Fruit fly (Drosophila melanogaster) whole organism, embryonic: ENCODE data around the gene Trim9.
A peak's percentile ranks its signal among the peaks of the same experiment; 100 is the strongest.

Experiments
- Bdp1 ChIP-seq: fragments of 200-800 bp; sonication (Bioruptor generic); optimal IDR thresholded peaks from 3 replicates; lab custom pipeline; 2016; ENCODE audit warnings: missing biosample characterization, missing genetic modification characterization
- CG10267 ChIP-seq: fragments of 200-800 bp; sonication (Bioruptor generic); optimal IDR thresholded peaks from 2 replicates; lab custom pipeline; 2018; ENCODE audit warnings: missing biosample characterization, mild to moderate bottlenecking, missing genetic modification characterization, moderate library complexity
- CG10366 ChIP-seq: fragments of 200-800 bp; sonication (Bioruptor generic); IDR thresholded peaks from 2 replicates; pipeline ENCODE4 v1.3.6; 2022; ENCODE audit warnings: missing biosample characterization, missing genetic modification characterization
- CG11093 ChIP-seq: fragments of 200-800 bp; sonication (Bioruptor generic); IDR thresholded peaks from 3 replicates; pipeline ENCODE4 v1.3.6; 2022; ENCODE audit warnings: missing biosample characterization, missing genetic modification characterization
- CG11247 ChIP-seq: fragments of 200-800 bp; sonication (Bioruptor generic); IDR thresholded peaks from 2 replicates; pipeline ENCODE4 v1.3.6; 2022; ENCODE audit warnings: missing biosample characterization, missing genetic modification characterization
- CG11695 ChIP-seq: fragments of 200-800 bp; sonication (Bioruptor generic); IDR thresholded peaks from 3 replicates; pipeline ENCODE4 v1.3.6; 2022; ENCODE audit warnings: missing biosample characterization, missing genetic modification characterization
- CG13296 ChIP-seq: fragments of 200-800 bp; sonication (Bioruptor generic); optimal IDR thresholded peaks from 3 replicates; lab custom pipeline; 2018; ENCODE audit warnings: missing biosample characterization, mild to moderate bottlenecking, missing genetic modification characterization
- CG1529 ChIP-seq: fragments of 200-800 bp; sonication (Bioruptor generic); optimal IDR thresholded peaks from 3 replicates; lab custom pipeline; 2018; ENCODE audit warnings: missing biosample characterization, missing genetic modification characterization
- CG17186 ChIP-seq: fragments of 200-800 bp; sonication (Bioruptor generic); optimal IDR thresholded peaks from 3 replicates; lab custom pipeline; 2017; ENCODE audit warnings: missing biosample characterization, missing genetic modification reagents, missing genetic modification characterization
- CG17829 ChIP-seq: fragments of 200-800 bp; optimal IDR thresholded peaks from 2 replicates; lab custom pipeline; 2019; ENCODE audit warnings: missing biosample characterization, mild to moderate bottlenecking, missing genetic modification characterization, moderate library complexity
- CG18476 ChIP-seq: fragments of 200-800 bp; sonication (Bioruptor generic); optimal IDR thresholded peaks from 2 replicates; lab custom pipeline; 2016; ENCODE audit warnings: missing biosample characterization, mild to moderate bottlenecking, missing genetic modification characterization
- CG30020 ChIP-seq: fragments of 200-800 bp; optimal IDR thresholded peaks from 2 replicates; lab custom pipeline; 2019; ENCODE audit warnings: missing biosample characterization, mild to moderate bottlenecking, missing genetic modification characterization, moderate library complexity
- CG31365 ChIP-seq: fragments of 200-800 bp; sonication (Bioruptor generic); optimal IDR thresholded peaks from 2 replicates; lab custom pipeline; 2018; ENCODE audit warnings: missing biosample characterization, mild to moderate bottlenecking, missing genetic modification characterization
- CG3163 ChIP-seq: fragments of 200-800 bp; sonication (Bioruptor generic); optimal IDR thresholded peaks from 3 replicates; lab custom pipeline; 2016; ENCODE audit warnings: missing biosample characterization, missing genetic modification characterization
- CG3838 ChIP-seq: fragments of 200-800 bp; sonication (Bioruptor generic); optimal IDR thresholded peaks from 3 replicates; lab custom pipeline; 2016; ENCODE audit warnings: missing biosample characterization, missing genetic modification characterization
- CG4617 ChIP-seq: fragments of 200-800 bp; sonication (Bioruptor generic); optimal IDR thresholded peaks from 3 replicates; lab custom pipeline; 2016; ENCODE audit warnings: missing biosample characterization, missing genetic modification characterization, borderline replicate concordance
- CG6683 ChIP-seq: fragments of 200-800 bp; sonication (Bioruptor generic); optimal IDR thresholded peaks from 2 replicates; lab custom pipeline; 2017; ENCODE audit warnings: missing biosample characterization, mild to moderate bottlenecking, missing genetic modification characterization, missing genetic modification reagents
- CG7372 ChIP-seq: fragments of 200-800 bp; sonication (Bioruptor generic); IDR thresholded peaks from 2 replicates; pipeline ENCODE4 v1.3.6; 2022; ENCODE audit warnings: missing biosample characterization, missing genetic modification characterization
- CG7928 ChIP-seq: fragments of 200-800 bp; sonication (Bioruptor generic); optimal IDR thresholded peaks from 2 replicates; lab custom pipeline; 2017; ENCODE audit warnings: missing biosample characterization, mild to moderate bottlenecking, missing genetic modification characterization
- CG8089 ChIP-seq: fragments of 200-800 bp; sonication (Bioruptor generic); optimal IDR thresholded peaks from 3 replicates; lab custom pipeline; 2016; ENCODE audit warnings: missing biosample characterization, missing genetic modification characterization
- CG9215 ChIP-seq: fragments of 200-800 bp; sonication (Bioruptor generic); IDR thresholded peaks from 2 replicates; pipeline ENCODE4 v1.3.6; 2022; ENCODE audit warnings: missing biosample characterization, missing genetic modification characterization
- Dbx ChIP-seq: fragments of 200-800 bp; sonication (Bioruptor generic); IDR thresholded peaks from 3 replicates; pipeline ENCODE4 v1.3.6; 2022; ENCODE audit warnings: missing biosample characterization, missing genetic modification characterization
- Drgx ChIP-seq: fragments of 200-800 bp; sonication (Bioruptor generic); IDR thresholded peaks from 2 replicates; pipeline ENCODE4 v1.3.6; 2022; ENCODE audit warnings: missing biosample characterization, missing genetic modification characterization
- Fer2 ChIP-seq: fragments of 200-800 bp; sonication (Bioruptor generic); optimal IDR thresholded peaks from 2 replicates; lab custom pipeline; 2018; ENCODE audit warnings: missing biosample characterization, mild to moderate bottlenecking, missing genetic modification characterization, moderate library complexity
- Fer3 ChIP-seq: fragments of 200-800 bp; sonication (Bioruptor generic); optimal IDR thresholded peaks from 2 replicates; lab custom pipeline; 2018; ENCODE audit warnings: missing biosample characterization, mild to moderate bottlenecking, missing genetic modification characterization, moderate library complexity
- H15 ChIP-seq: fragments of 200-800 bp; sonication (Bioruptor generic); IDR thresholded peaks from 3 replicates; pipeline ENCODE4 v1.3.6; 2022; ENCODE audit warnings: missing biosample characterization, missing genetic modification characterization
- Hmr ChIP-seq: fragments of 200-800 bp; sonication (Bioruptor generic); optimal IDR thresholded peaks from 3 replicates; lab custom pipeline; 2017; ENCODE audit warnings: mild to moderate bottlenecking, missing biosample characterization, missing genetic modification reagents, missing genetic modification characterization
- Hr39 ChIP-seq: fragments of >200 bp; optimal IDR thresholded peaks from 2 replicates; lab custom pipeline; 2017
- Hsf ChIP-seq: fragments of 200-800 bp; sonication (Bioruptor generic); optimal IDR thresholded peaks from 3 replicates; lab custom pipeline; 2016; ENCODE audit warnings: missing biosample characterization, missing genetic modification characterization
- Opbp ChIP-seq: fragments of 200-800 bp; sonication (Bioruptor generic); IDR thresholded peaks from 3 replicates; pipeline ENCODE4 v1.3.6; 2022; ENCODE audit warnings: missing biosample characterization, missing genetic modification characterization; ENCODE audit not compliant: partially characterized antibody
- Ssrp ChIP-seq: fragments of 200-800 bp; sonication (Bioruptor generic); optimal IDR thresholded peaks from 2 replicates; lab custom pipeline; 2018; ENCODE audit warnings: missing biosample characterization, mild to moderate bottlenecking, missing genetic modification characterization, moderate library complexity
- ash1 ChIP-seq: fragments of 200-800 bp; sonication (Bioruptor generic); optimal IDR thresholded peaks from 2 replicates; lab custom pipeline; 2018; ENCODE audit warnings: missing biosample characterization, mild to moderate bottlenecking, missing genetic modification characterization
- cg ChIP-seq: fragments of 200-800 bp; sonication (Bioruptor generic); optimal IDR thresholded peaks from 3 replicates; lab custom pipeline; 2019; ENCODE audit warnings: missing biosample characterization, mild to moderate bottlenecking, missing genetic modification characterization, moderate library complexity
- ems ChIP-seq: fragments of 200-800 bp; sonication (Bioruptor generic); optimal IDR thresholded peaks from 3 replicates; lab custom pipeline; 2016; ENCODE audit warnings: missing biosample characterization, missing genetic modification characterization
- eve ChIP-seq, 2 experiments: fragments of >200 bp; optimal IDR thresholded peaks; 2 replicates each; lab custom pipeline; 2017; ENCODE audit warnings: missing biosample characterization in 2 of 2, missing genetic modification characterization in 2 of 2
- ftz-f1 ChIP-seq: fragments of 200-800 bp; sonication (Bioruptor generic); optimal IDR thresholded peaks from 2 replicates; lab custom pipeline; 2016; ENCODE audit warnings: missing biosample characterization, missing genetic modification characterization
- gcm ChIP-seq: fragments of 200-800 bp; sonication (Bioruptor generic); optimal IDR thresholded peaks from 2 replicates; lab custom pipeline; 2019; ENCODE audit warnings: missing biosample characterization, mild to moderate bottlenecking, missing genetic modification characterization, moderate library complexity
- gt ChIP-seq: fragments of 200-800 bp; sonication (Bioruptor generic); IDR thresholded peaks from 2 replicates; pipeline ENCODE4 v1.3.6; 2022; ENCODE audit warnings: missing biosample characterization, missing genetic modification characterization
- her ChIP-seq: fragments of 200-800 bp; sonication (Bioruptor generic); optimal IDR thresholded peaks from 2 replicates; lab custom pipeline; 2016; ENCODE audit warnings: missing biosample characterization, missing genetic modification characterization
- hkb ChIP-seq, 2 experiments: fragments of 200-800 bp in 1 of 2; fragments of >200 bp in 1 of 2; sonication (Bioruptor generic) in 1 of 2; IDR thresholded peaks in 1 of 2; optimal IDR thresholded peaks in 1 of 2; 2 replicates each; pipeline versions ENCODE4 v1.3.6 to Lab custom; 2017 to 2022; ENCODE audit warnings: missing biosample characterization in 1 of 2, missing genetic modification characterization in 1 of 2
- mam ChIP-seq: fragments of 200-800 bp; sonication (Bioruptor generic); optimal IDR thresholded peaks from 3 replicates; lab custom pipeline; 2016; ENCODE audit warnings: missing biosample characterization, missing genetic modification characterization
- pnt ChIP-seq: fragments of 200-800 bp; sonication (Bioruptor generic); optimal IDR thresholded peaks from 3 replicates; lab custom pipeline; 2016; ENCODE audit warnings: missing biosample characterization, missing genetic modification characterization
- psq ChIP-seq: fragments of 200-800 bp; sonication (Bioruptor generic); optimal IDR thresholded peaks from 2 replicates; lab custom pipeline; 2017; ENCODE audit warnings: missing biosample characterization, missing genetic modification characterization
- rib ChIP-seq: fragments of 200-800 bp; sonication (Bioruptor generic); IDR thresholded peaks from 2 replicates; pipeline ENCODE4 v1.3.6; 2022; ENCODE audit warnings: missing biosample characterization, missing genetic modification characterization
- sc ChIP-seq, 3 experiments: fragments of >200 bp in 2 of 3; fragments of 200-800 bp in 1 of 3; sonication (Bioruptor generic) in 1 of 3; optimal IDR thresholded peaks; 2 replicates in 2 of 3; 3 replicates in 1 of 3; lab custom pipeline; 2017; ENCODE audit warnings: mild to moderate bottlenecking in 1 of 3, missing biosample characterization in 1 of 3, missing genetic modification characterization in 1 of 3, missing genetic modification reagents in 1 of 3
- sens-2 ChIP-seq: fragments of 200-800 bp; sonication (Bioruptor generic); IDR thresholded peaks from 2 replicates; pipeline ENCODE4 v1.3.6; 2022; ENCODE audit warnings: missing biosample characterization, missing genetic modification characterization
- seq ChIP-seq: fragments of 200-800 bp; sonication (Bioruptor generic); IDR thresholded peaks from 2 replicates; pipeline ENCODE4 v1.3.6; 2022; ENCODE audit warnings: missing biosample characterization, missing genetic modification characterization
- sima ChIP-seq: fragments of 200-800 bp; sonication (Bioruptor generic); optimal IDR thresholded peaks from 2 replicates; lab custom pipeline; 2016; ENCODE audit warnings: missing biosample characterization, missing genetic modification characterization
- stwl ChIP-seq: fragments of 200-800 bp; sonication (Bioruptor generic); optimal IDR thresholded peaks from 3 replicates; lab custom pipeline; 2018; ENCODE audit warnings: missing biosample characterization, mild to moderate bottlenecking, missing genetic modification characterization, moderate library complexity
- wor ChIP-seq: fragments of 200-800 bp; sonication (Bioruptor generic); IDR thresholded peaks from 2 replicates; pipeline ENCODE4 v1.3.6; 2022; ENCODE audit warnings: missing biosample characterization, missing genetic modification characterization

Trim9 gene

dm6 chr2L:10506557-10507252, 38.0 kb upstream of the Trim9 start, which contains the start of the genes Myo31DF and CG6094 (continued):
- TF ChIP-seq CG3838 (GFP tag; lab: Kevin White, UChicago) = no peak
- no peak for TF ChIP-seq Hsf (GFP tag; lab: Kevin White, UChicago)
- no peak for TF ChIP-seq CG11247
- peak; percentile 7 for TF ChIP-seq her
- no peak for TF ChIP-seq CG31365 (tag; lab: Kevin White, UChicago)
- peak; percentile 45 for TF ChIP-seq CG17829 (tag; lab: Kevin White, UChicago)
- TF ChIP-seq wor (GFP tag; lab: Robert Waterston, UW) = no peak
- TF ChIP-seq Fer3 (tag; lab: Kevin White, UChicago) = peak; percentile 15
- TF ChIP-seq seq = no peak
- peak; percentile 23 for TF ChIP-seq CG13296 (GFP tag; lab: Kevin White, UChicago)
- peak; percentile 64 for TF ChIP-seq stwl
- TF ChIP-seq Opbp (GFP tag; lab: Robert Waterston, UW) = peak; percentile 66
- TF ChIP-seq eve (GFP tag; optimal IDR thresholded peaks at IDR 0.05; lab: Kevin White, UChicago) = no peak
- TF ChIP-seq ash1 (GFP tag; lab: Kevin White, UChicago) = peak; percentile 20
- peak; percentile 77 for TF ChIP-seq hkb (optimal IDR thresholded peaks at IDR 0.05; lab: Kevin White, UChicago)
- peak; percentile 34; the same call in 1 of the 2 replicates for TF ChIP-seq hkb (GFP tag; IDR thresholded peaks at IDR 0.05; lab: Robert Waterston, UW)
- peak; percentile 59 for TF ChIP-seq CG3163 (GFP tag; lab: Kevin White, UChicago)
- no peak for TF ChIP-seq CG1529
- TF ChIP-seq Bdp1 (GFP tag; lab: Kevin White, UChicago) = peak; percentile 43
- TF ChIP-seq ftz-f1 (GFP tag; lab: Kevin White, UChicago) = peak; percentile 48
- no peak for TF ChIP-seq H15 (GFP tag; lab: Robert Waterston, UW)
- 0 out of 2 replicates have a peak, but pooled peaks have one; percentile 13 for TF ChIP-seq sens-2 (GFP tag; lab: Robert Waterston, UW)
- no peak for TF ChIP-seq CG7372
- TF ChIP-seq CG11695 = no peak
- TF ChIP-seq CG10366 (GFP tag; lab: Robert Waterston, UW) = no peak
- peak; percentile 35 for TF ChIP-seq CG7928
- no peak for TF ChIP-seq CG18476 (GFP tag; lab: Kevin White, UChicago)
- TF ChIP-seq Ssrp (tag; lab: Kevin White, UChicago) = no peak
- no peak for TF ChIP-seq Hr39 (lab: Kevin White, UChicago)
- TF ChIP-seq sima (GFP tag; lab: Kevin White, UChicago) = no peak
- no peak for TF ChIP-seq gt
- TF ChIP-seq CG4617 (GFP tag; lab: Kevin White, UChicago) = peak; percentile 7
- peak; percentile 56 for TF ChIP-seq Hmr (GFP tag; lab: Kevin White, UChicago)
- TF ChIP-seq CG9215 = no peak; the same call in 1 of the 2 replicates
- peak; percentile 24 for TF ChIP-seq mam (GFP tag; lab: Kevin White, UChicago)
- peak; percentile 71 for TF ChIP-seq CG30020 (tag; lab: Kevin White, UChicago)
- peak; percentile 97 for TF ChIP-seq CG17186 (GFP tag; lab: Kevin White, UChicago)
- TF ChIP-seq cg (GFP tag; lab: Kevin White, UChicago) = no peak
- TF ChIP-seq psq = no peak
- peak; percentile 89 for TF ChIP-seq rib (GFP tag; lab: Robert Waterston, UW)
- TF ChIP-seq sc (optimal IDR thresholded peaks at IDR 0.05; lab: Kevin White, UChicago) = no peak
- no peak for TF ChIP-seq sc (GFP tag; optimal IDR thresholded peaks at IDR 0.05; lab: Kevin White, UChicago)
- no peak for TF ChIP-seq CG6683 (GFP tag; lab: Kevin White, UChicago)
- peak; percentile 80; the same call in 2 of the 3 replicates for TF ChIP-seq Dbx (GFP tag; lab: Robert Waterston, UW)
- no peak for TF ChIP-seq gcm
- TF ChIP-seq Fer2 (tag; lab: Kevin White, UChicago) = no peak
- no peak for TF ChIP-seq CG11093 (GFP tag; lab: Robert Waterston, UW)
- TF ChIP-seq pnt (GFP tag; lab: Kevin White, UChicago) = peak; percentile 7
- TF ChIP-seq Drgx = no peak
- TF ChIP-seq CG10267 = peak; percentile 59
- peak; percentile 68 for TF ChIP-seq ems (GFP tag; lab: Kevin White, UChicago)
- no peak for TF ChIP-seq CG8089
